Fruit fly (Drosophila melanogaster) whole organism, embryonic: Measurements from ENCODE around the gene CG5535.

ENCODE experiments used
- ATbp ChIP-seq: fragments of 200-800 bp; sonication (Bioruptor generic); optimal IDR thresholded peaks from 2 replicates; lab custom pipeline; 2017; ENCODE audit warnings: missing biosample characterization, mild to moderate bottlenecking, missing genetic modification characterization, missing genetic modification reagents
- Awh ChIP-seq: fragments of 200-800 bp; sonication (Bioruptor generic); IDR thresholded peaks from 2 replicates; pipeline ENCODE4, ENCODE4 v1.3.6; 2022; ENCODE audit warnings: missing biosample characterization, missing genetic modification characterization
- CG10267 ChIP-seq: fragments of 200-800 bp; sonication (Bioruptor generic); optimal IDR thresholded peaks from 2 replicates; lab custom pipeline; 2018; ENCODE audit warnings: missing biosample characterization, mild to moderate bottlenecking, missing genetic modification characterization, moderate library complexity
- CG10366 ChIP-seq: fragments of 200-800 bp; sonication (Bioruptor generic); IDR thresholded peaks from 2 replicates; pipeline ENCODE4 v1.3.6; 2022; ENCODE audit warnings: missing biosample characterization, missing genetic modification characterization
- CG1233 ChIP-seq: fragments of 200-800 bp; sonication (Bioruptor generic); optimal IDR thresholded peaks from 4 replicates; lab custom pipeline; 2018; ENCODE audit warnings: missing biosample characterization, mild to moderate bottlenecking, missing genetic modification characterization
- CG13624 ChIP-seq: fragments of 200-800 bp; sonication (Bioruptor generic); optimal IDR thresholded peaks from 2 replicates; lab custom pipeline; 2016; ENCODE audit warnings: missing biosample characterization, missing genetic modification characterization
- CG14667 ChIP-seq: fragments of 200-800 bp; sonication (Bioruptor generic); IDR thresholded peaks from 2 replicates; pipeline ENCODE4 v1.3.6; 2022; ENCODE audit warnings: missing biosample characterization, missing genetic modification characterization
- CG15269 ChIP-seq: fragments of 200-800 bp; sonication (Bioruptor generic); optimal IDR thresholded peaks from 2 replicates; lab custom pipeline; 2018; ENCODE audit warnings: missing biosample characterization, mild to moderate bottlenecking, missing genetic modification characterization, moderate library complexity
- CG15479 ChIP-seq: fragments of 200-800 bp; sonication (Bioruptor generic); optimal IDR thresholded peaks from 3 replicates; lab custom pipeline; 2019; ENCODE audit warnings: missing biosample characterization, mild to moderate bottlenecking, missing genetic modification characterization, moderate library complexity
- CG15601 ChIP-seq: fragments of 200-800 bp; sonication (Bioruptor generic); optimal IDR thresholded peaks from 3 replicates; lab custom pipeline; 2019; ENCODE audit warnings: missing biosample characterization, mild to moderate bottlenecking, missing genetic modification characterization, moderate library complexity
- CG18011 ChIP-seq: fragments of 200-800 bp; sonication (Bioruptor generic); optimal IDR thresholded peaks from 2 replicates; lab custom pipeline; 2017; ENCODE audit warnings: missing biosample characterization, missing genetic modification characterization, mild to moderate bottlenecking, moderate library complexity, missing genotype
- CG2116 ChIP-seq: fragments of 200-800 bp; sonication (Bioruptor generic); optimal IDR thresholded peaks from 3 replicates; lab custom pipeline; 2018; ENCODE audit warnings: missing biosample characterization, mild to moderate bottlenecking, missing genetic modification characterization
- CG2202 ChIP-seq: fragments of 200-800 bp; sonication (Bioruptor generic); optimal IDR thresholded peaks from 2 replicates; lab custom pipeline; 2018; ENCODE audit warnings: missing biosample characterization, mild to moderate bottlenecking, missing genetic modification characterization
- CG2889 ChIP-seq: fragments of 200-800 bp; sonication (Bioruptor generic); IDR thresholded peaks from 3 replicates; pipeline ENCODE4 v1.3.6; 2022; ENCODE audit warnings: missing biosample characterization, missing genetic modification characterization
- CG3065 ChIP-seq: fragments of 200-800 bp; sonication (Bioruptor generic); optimal IDR thresholded peaks from 2 replicates; lab custom pipeline; 2016; ENCODE audit warnings: missing biosample characterization, missing genetic modification characterization
- CG31365 ChIP-seq: fragments of 200-800 bp; sonication (Bioruptor generic); optimal IDR thresholded peaks from 2 replicates; lab custom pipeline; 2018; ENCODE audit warnings: missing biosample characterization, mild to moderate bottlenecking, missing genetic modification characterization
- CG31441 ChIP-seq: fragments of 200-800 bp; sonication (Bioruptor generic); IDR thresholded peaks from 2 replicates; pipeline ENCODE4 v1.3.6; 2022; ENCODE audit warnings: missing biosample characterization, missing genetic modification characterization
- CG33557 ChIP-seq: fragments of 200-800 bp; sonication (Bioruptor generic); optimal IDR thresholded peaks from 2 replicates; lab custom pipeline; 2019; ENCODE audit warnings: missing biosample characterization, mild to moderate bottlenecking, missing genetic modification characterization, moderate library complexity
- CG7987 ChIP-seq: fragments of 200-800 bp; sonication (Bioruptor generic); optimal IDR thresholded peaks from 2 replicates; lab custom pipeline; 2018; ENCODE audit warnings: missing biosample characterization, mild to moderate bottlenecking, missing genetic modification characterization, moderate library complexity
- CG8290 ChIP-seq, 3 experiments: fragments of 200-800 bp; sonication (Bioruptor generic); optimal IDR thresholded peaks; 2 replicates each; lab custom pipeline; 2016 to 2019; ENCODE audit warnings: missing biosample characterization in 3 of 3, missing genetic modification characterization in 3 of 3, mild to moderate bottlenecking in 2 of 3, moderate library complexity in 1 of 3
- CG9437 ChIP-seq: fragments of 200-800 bp; sonication (Bioruptor generic); optimal IDR thresholded peaks from 2 replicates; lab custom pipeline; 2018; ENCODE audit warnings: missing biosample characterization, mild to moderate bottlenecking, missing genetic modification characterization
- CG9797 ChIP-seq: fragments of 200-800 bp; sonication (Bioruptor generic); optimal IDR thresholded peaks from 3 replicates; lab custom pipeline; 2018; ENCODE audit warnings: missing biosample characterization, mild to moderate bottlenecking, missing genetic modification characterization
- Dbx ChIP-seq: fragments of 200-800 bp; sonication (Bioruptor generic); IDR thresholded peaks from 3 replicates; pipeline ENCODE4 v1.3.6; 2022; ENCODE audit warnings: missing biosample characterization, missing genetic modification characterization
- Elba2 ChIP-seq: fragments of 200-800 bp; sonication (Bioruptor generic); optimal IDR thresholded peaks from 3 replicates; lab custom pipeline; 2016; ENCODE audit warnings: missing biosample characterization, missing genetic modification characterization
- Ets97D ChIP-seq: fragments of 200-800 bp; sonication (Bioruptor generic); optimal IDR thresholded peaks from 3 replicates; lab custom pipeline; 2016; ENCODE audit warnings: missing biosample characterization, missing genetic modification characterization
- Fer2 ChIP-seq: fragments of 200-800 bp; sonication (Bioruptor generic); optimal IDR thresholded peaks from 2 replicates; lab custom pipeline; 2018; ENCODE audit warnings: missing biosample characterization, mild to moderate bottlenecking, missing genetic modification characterization, moderate library complexity
- Hmr ChIP-seq: fragments of 200-800 bp; sonication (Bioruptor generic); optimal IDR thresholded peaks from 3 replicates; lab custom pipeline; 2017; ENCODE audit warnings: mild to moderate bottlenecking, missing biosample characterization, missing genetic modification reagents, missing genetic modification characterization
- Hsf ChIP-seq: fragments of 200-800 bp; sonication (Bioruptor generic); optimal IDR thresholded peaks from 3 replicates; lab custom pipeline; 2016; ENCODE audit warnings: missing biosample characterization, missing genetic modification characterization
- NFAT ChIP-seq: fragments of 200-800 bp; sonication (Bioruptor generic); IDR thresholded peaks from 2 replicates; pipeline ENCODE4 v1.3.6; 2022; ENCODE audit warnings: missing biosample characterization, missing genetic modification characterization
- Pdp1 ChIP-seq, 2 experiments: fragments of 200-800 bp; sonication (Bioruptor generic); optimal IDR thresholded peaks; 3 replicates each; lab custom pipeline; 2016; ENCODE audit warnings: missing biosample characterization in 2 of 2, missing genetic modification characterization in 2 of 2, mild to moderate bottlenecking in 1 of 2, moderate library complexity in 1 of 2
- TFAM ChIP-seq: fragments of 200-800 bp; sonication (Bioruptor generic); optimal IDR thresholded peaks from 2 replicates; lab custom pipeline; 2017; ENCODE audit warnings: missing biosample characterization, missing genetic modification characterization, inconsistent platforms
- Tbp ChIP-seq: fragments of >200 bp; optimal IDR thresholded peaks from 2 replicates; lab custom pipeline; 2018; ENCODE audit warnings: missing biosample characterization, missing genetic modification characterization
- Xrp1 ChIP-seq: fragments of 200-800 bp; sonication (Bioruptor generic); IDR thresholded peaks from 2 replicates; pipeline ENCODE4 v1.3.6; 2022; ENCODE audit warnings: missing biosample characterization, missing genetic modification characterization
- br ChIP-seq: fragments of >200 bp; optimal IDR thresholded peaks from 2 replicates; lab custom pipeline; 2017
- bsh ChIP-seq, 2 experiments: fragments of 200-800 bp; sonication (Bioruptor generic); optimal IDR thresholded peaks; 2 replicates each; lab custom pipeline; 2017 to 2018; ENCODE audit warnings: mild to moderate bottlenecking in 2 of 2, missing biosample characterization in 2 of 2, missing genetic modification characterization in 2 of 2, moderate library complexity in 1 of 2
- eyg ChIP-seq: fragments of 200-800 bp; sonication (Bioruptor generic); optimal IDR thresholded peaks from 3 replicates; lab custom pipeline; 2016; ENCODE audit warnings: missing biosample characterization, missing genetic modification characterization
- gem ChIP-seq: fragments of 200-800 bp; sonication (Bioruptor generic); optimal IDR thresholded peaks from 2 replicates; lab custom pipeline; 2019; ENCODE audit warnings: missing biosample characterization, mild to moderate bottlenecking, missing genetic modification characterization, moderate library complexity
- hbn ChIP-seq: fragments of 200-800 bp; sonication (Bioruptor generic); IDR thresholded peaks from 2 replicates; pipeline ENCODE4 v1.3.6; 2022; ENCODE audit warnings: missing biosample characterization, missing genetic modification characterization; ENCODE audit not compliant: partially characterized antibody
- her ChIP-seq: fragments of 200-800 bp; sonication (Bioruptor generic); optimal IDR thresholded peaks from 2 replicates; lab custom pipeline; 2016; ENCODE audit warnings: missing biosample characterization, missing genetic modification characterization
- hth ChIP-seq: fragments of >200 bp; optimal IDR thresholded peaks from 2 replicates; lab custom pipeline; 2017; ENCODE audit warnings: inconsistent platforms
- kah ChIP-seq: fragments of 200-800 bp; sonication (Bioruptor generic); optimal IDR thresholded peaks from 2 replicates; lab custom pipeline; 2018; ENCODE audit warnings: missing biosample characterization, mild to moderate bottlenecking, missing genetic modification characterization
- lbe ChIP-seq: fragments of 200-800 bp; sonication (Bioruptor generic); optimal IDR thresholded peaks from 2 replicates; lab custom pipeline; 2016; ENCODE audit warnings: missing biosample characterization, mild to moderate bottlenecking, missing genetic modification characterization
- mld ChIP-seq: fragments of 200-800 bp; sonication (Bioruptor generic); IDR thresholded peaks from 3 replicates; pipeline ENCODE4 v1.3.6; 2022; ENCODE audit warnings: missing biosample characterization, missing genetic modification characterization; ENCODE audit not compliant: partially characterized antibody
- pita ChIP-seq: fragments of 200-800 bp; sonication (Bioruptor generic); optimal IDR thresholded peaks from 2 replicates; lab custom pipeline; 2017; ENCODE audit warnings: missing biosample characterization, mild to moderate bottlenecking, missing genetic modification characterization
- ranshi ChIP-seq: fragments of 200-800 bp; sonication (Bioruptor generic); IDR thresholded peaks from 2 replicates; pipeline ENCODE4 v1.3.6; 2022; ENCODE audit warnings: missing biosample characterization, missing genetic modification characterization
- row ChIP-seq: fragments of 200-800 bp; sonication (Bioruptor generic); IDR thresholded peaks from 3 replicates; pipeline ENCODE4 v1.3.6; 2022; ENCODE audit warnings: missing biosample characterization, missing genetic modification characterization
- slbo ChIP-seq: fragments of 200-800 bp; sonication (Bioruptor generic); IDR thresholded peaks from 2 replicates; pipeline ENCODE4 v1.3.6; 2022; ENCODE audit warnings: missing biosample characterization, missing genetic modification characterization
- sob ChIP-seq: fragments of 200-800 bp; sonication (Bioruptor generic); IDR thresholded peaks from 2 replicates; pipeline ENCODE4 v1.3.6; 2022; ENCODE audit warnings: missing biosample characterization, missing genetic modification characterization
- tin ChIP-seq: fragments of 200-800 bp; sonication (Bioruptor generic); optimal IDR thresholded peaks from 3 replicates; lab custom pipeline; 2016; ENCODE audit warnings: missing biosample characterization, missing genetic modification characterization
- tio ChIP-seq: fragments of 200-800 bp; sonication (Bioruptor generic); optimal IDR thresholded peaks from 2 replicates; lab custom pipeline; 2017; ENCODE audit warnings: missing biosample characterization, missing genetic modification characterization, inconsistent platforms
- wdn ChIP-seq: fragments of 200-800 bp; sonication (Bioruptor generic); IDR thresholded peaks from 2 replicates; pipeline ENCODE4 v1.3.6; 2022; ENCODE audit warnings: missing biosample characterization, missing genetic modification characterization

Gene CG5535

DNA sequence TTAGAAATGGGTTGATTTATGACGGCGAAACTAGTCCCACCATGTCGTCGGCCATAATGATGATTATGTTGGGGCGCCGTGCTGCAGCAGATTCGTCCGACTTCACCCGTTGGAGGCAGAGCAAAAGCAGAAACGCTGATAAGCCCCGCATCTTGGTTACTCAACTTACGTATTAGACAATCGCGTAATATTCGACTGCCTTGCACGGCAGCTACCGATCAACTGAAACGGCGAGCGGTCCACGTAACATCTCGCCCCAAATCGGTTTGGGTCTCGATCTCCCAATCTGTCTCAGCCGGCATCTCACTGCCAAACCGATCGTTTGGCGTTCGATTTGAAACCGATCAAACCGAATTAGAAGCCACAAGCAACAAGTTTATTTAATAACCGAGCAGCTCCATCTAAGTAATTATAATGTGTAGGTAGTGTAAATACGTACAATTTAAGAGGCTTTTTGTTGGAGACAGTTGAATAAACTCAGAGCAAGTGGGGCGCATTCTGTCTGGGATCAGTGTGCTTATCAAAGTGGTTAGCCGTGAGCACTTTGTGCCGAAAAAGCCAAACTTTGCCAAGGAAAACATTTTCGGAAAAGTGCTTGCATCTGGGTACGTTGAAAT lies 47.9 kb downstream of the CG5535 start, which contains the start of gene CG32191 (continued):
- TF ChIP-seq Hmr (peak; percentile 59), CG1233 (GFP tag; lab: Kevin White, UChicago) (no peak), hbn (GFP tag; lab: Robert Waterston, UW) (no peak), wdn (no peak), CG13624 (GFP tag; lab: Kevin White, UChicago) (no peak), pita (GFP tag; lab: Kevin White, UChicago) (no peak), lbe (GFP tag; lab: Kevin White, UChicago) (no peak), NFAT (GFP tag; lab: Robert Waterston, UW) (peak; percentile 14; the same call in 1 of the 2 replicates), CG10366 (GFP tag; lab: Robert Waterston, UW) (no peak), Tbp (GFP tag; lab: Kevin White, UChicago) (no peak), Hsf (GFP tag; lab: Kevin White, UChicago) (no peak), tin (GFP tag; lab: Kevin White, UChicago) (no peak), Pdp1 (GFP tag; optimal IDR thresholded peaks at IDR 0.05; lab: Kevin White, UChicago) (peak in 1 of 2 experiments; percentile 93), eyg (GFP tag; lab: Kevin White, UChicago) (no peak), CG14667 (GFP tag; lab: Robert Waterston, UW) (no peak), TFAM (GFP tag; lab: Kevin White, UChicago) (no peak), CG31365 (no peak), CG2116 (GFP tag; lab: Kevin White, UChicago) (no peak), CG3065 (GFP tag; lab: Kevin White, UChicago) (no peak), CG33557 (GFP tag; lab: Kevin White, UChicago) (no peak), CG15479 (no peak), CG7987 (GFP tag; lab: Kevin White, UChicago) (peak; percentile 27), CG31441 (GFP tag; lab: Robert Waterston, UW) (no peak), Ets97D (GFP tag; lab: Kevin White, UChicago) (no peak), CG8290 (GFP tag; optimal IDR thresholded peaks at IDR 0.05; lab: Kevin White, UChicago) (no peak), CG8290 (tag; optimal IDR thresholded peaks at IDR 0.05; lab: Kevin White, UChicago) (peak in 1 of 2 experiments; percentile 53), br (lab: Kevin White, UChicago) (no peak), CG2889 (0 out of 3 replicates have a peak, but pooled peaks have one; percentile 8), her (GFP tag; lab: Kevin White, UChicago) (no peak), tio (GFP tag; lab: Kevin White, UChicago) (no peak), ATbp (GFP tag; lab: Kevin White, UChicago) (peak; percentile 70), Awh (GFP tag; lab: Robert Waterston, UW) (no peak), slbo (GFP tag; lab: Robert Waterston, UW) (no peak), CG9437 (GFP tag; lab: Kevin White, UChicago) (peak; percentile 59), kah (GFP tag; lab: Kevin White, UChicago) (no peak), bsh (GFP tag; optimal IDR thresholded peaks at IDR 0.05; lab: Kevin White, UChicago) (no peak), gem (no peak), Fer2 (tag; lab: Kevin White, UChicago) (no peak), Dbx (GFP tag; lab: Robert Waterston, UW) (no peak), sob (GFP tag; lab: Robert Waterston, UW) (peak; percentile 20; the same call in 1 of the 2 replicates), hth (lab: Kevin White, UChicago) (no peak), ranshi (no peak), CG15601 (tag; lab: Kevin White, UChicago) (no peak), CG2202 (tag; lab: Kevin White, UChicago) (no peak), Elba2 (GFP tag; lab: Kevin White, UChicago) (no peak), CG10267 (tag; lab: Kevin White, UChicago) (no peak), mld (GFP tag; lab: Robert Waterston, UW) (no peak), row (GFP tag; lab: Robert Waterston, UW) (no peak), CG18011 (GFP tag; lab: Kevin White, UChicago) (no peak), CG15269 (tag; lab: Kevin White, UChicago) (peak; percentile 26), Xrp1 (GFP tag; lab: Robert Waterston, UW) (no peak), CG9797 (no peak)
